Fruit fly (Drosophila melanogaster) whole organism, embryonic: Measurements from ENCODE around the gene sau.

ENCODE experiments used
- Aef1 ChIP-seq: fragments of 200-800 bp; sonication (Bioruptor generic); IDR thresholded peaks from 3 replicates; pipeline ENCODE4 v1.3.6; 2022; ENCODE audit warnings: missing biosample characterization, missing genetic modification characterization
- Antp ChIP-seq: fragments of 200-800 bp; sonication (Bioruptor generic); optimal IDR thresholded peaks from 3 replicates; lab custom pipeline; 2016; ENCODE audit warnings: missing biosample characterization, missing genetic modification characterization
- CG10267 ChIP-seq: fragments of 200-800 bp; sonication (Bioruptor generic); optimal IDR thresholded peaks from 2 replicates; lab custom pipeline; 2018; ENCODE audit warnings: missing biosample characterization, mild to moderate bottlenecking, missing genetic modification characterization, moderate library complexity
- CG10543 ChIP-seq: fragments of 200-800 bp; sonication (Bioruptor generic); optimal IDR thresholded peaks from 3 replicates; lab custom pipeline; 2017; ENCODE audit warnings: missing biosample characterization, mild to moderate bottlenecking, missing genetic modification characterization, moderate library complexity
- CG11695 ChIP-seq: fragments of 200-800 bp; sonication (Bioruptor generic); IDR thresholded peaks from 3 replicates; pipeline ENCODE4 v1.3.6; 2022; ENCODE audit warnings: missing biosample characterization, missing genetic modification characterization
- CG17359 ChIP-seq: fragments of 200-800 bp; sonication (Bioruptor generic); optimal IDR thresholded peaks from 3 replicates; lab custom pipeline; 2018; ENCODE audit warnings: missing biosample characterization, mild to moderate bottlenecking, missing genetic modification characterization, moderate library complexity
- CG17385 ChIP-seq: fragments of 200-800 bp; sonication (Bioruptor generic); optimal IDR thresholded peaks from 3 replicates; lab custom pipeline; 2018; ENCODE audit warnings: missing biosample characterization, mild to moderate bottlenecking, missing genetic modification characterization
- CG18262 ChIP-seq: fragments of 200-800 bp; optimal IDR thresholded peaks from 3 replicates; lab custom pipeline; 2019; ENCODE audit warnings: missing biosample characterization, mild to moderate bottlenecking, missing genetic modification characterization, moderate library complexity
- CG18476 ChIP-seq: fragments of 200-800 bp; sonication (Bioruptor generic); optimal IDR thresholded peaks from 2 replicates; lab custom pipeline; 2016; ENCODE audit warnings: missing biosample characterization, mild to moderate bottlenecking, missing genetic modification characterization
- CG2116 ChIP-seq: fragments of 200-800 bp; sonication (Bioruptor generic); optimal IDR thresholded peaks from 3 replicates; lab custom pipeline; 2018; ENCODE audit warnings: missing biosample characterization, mild to moderate bottlenecking, missing genetic modification characterization
- CG2712 ChIP-seq: fragments of 200-800 bp; optimal IDR thresholded peaks from 3 replicates; lab custom pipeline; 2019; ENCODE audit warnings: missing biosample characterization, mild to moderate bottlenecking, missing genetic modification characterization, moderate library complexity
- CG32532 ChIP-seq: fragments of 200-800 bp; sonication (Bioruptor generic); IDR thresholded peaks from 2 replicates; pipeline ENCODE4 v1.3.6; 2022; ENCODE audit warnings: missing biosample characterization, missing genetic modification characterization
- CG3838 ChIP-seq: fragments of 200-800 bp; sonication (Bioruptor generic); optimal IDR thresholded peaks from 3 replicates; lab custom pipeline; 2016; ENCODE audit warnings: missing biosample characterization, missing genetic modification characterization
- CG3847 ChIP-seq: fragments of 200-800 bp; sonication (Bioruptor generic); IDR thresholded peaks from 2 replicates; pipeline ENCODE4 v1.3.6; 2022; ENCODE audit warnings: missing biosample characterization, missing genetic modification characterization
- CG42726 ChIP-seq: fragments of 200-800 bp; sonication (Bioruptor generic); IDR thresholded peaks from 2 replicates; pipeline ENCODE4 v1.3.6; 2022; ENCODE audit warnings: missing biosample characterization, missing genetic modification characterization; ENCODE audit not compliant: partially characterized antibody
- CG4360 ChIP-seq: fragments of 200-800 bp; sonication (Bioruptor generic); IDR thresholded peaks from 2 replicates; pipeline ENCODE4 v1.3.6; 2022; ENCODE audit warnings: missing biosample characterization, missing genetic modification characterization
- CG4424 ChIP-seq: fragments of 200-800 bp; sonication (Bioruptor generic); optimal IDR thresholded peaks from 3 replicates; lab custom pipeline; 2016; ENCODE audit warnings: missing biosample characterization, missing genetic modification characterization
- CG4617 ChIP-seq: fragments of 200-800 bp; sonication (Bioruptor generic); optimal IDR thresholded peaks from 3 replicates; lab custom pipeline; 2016; ENCODE audit warnings: missing biosample characterization, missing genetic modification characterization, borderline replicate concordance
- CG7372 ChIP-seq: fragments of 200-800 bp; sonication (Bioruptor generic); IDR thresholded peaks from 2 replicates; pipeline ENCODE4 v1.3.6; 2022; ENCODE audit warnings: missing biosample characterization, missing genetic modification characterization
- CG9727 ChIP-seq: fragments of 200-800 bp; sonication (Bioruptor generic); optimal IDR thresholded peaks from 3 replicates; lab custom pipeline; 2017; ENCODE audit warnings: missing biosample characterization, mild to moderate bottlenecking, missing genetic modification characterization
- CG9932 ChIP-seq: fragments of 200-800 bp; sonication (Bioruptor generic); IDR thresholded peaks from 2 replicates; pipeline ENCODE4 v1.3.6; 2022; ENCODE audit warnings: missing biosample characterization, missing genetic modification characterization
- Dip2 ChIP-seq: fragments of 200-800 bp; sonication (Bioruptor generic); IDR thresholded peaks from 2 replicates; pipeline ENCODE4 v1.3.6; 2022; ENCODE audit warnings: missing biosample characterization, missing genetic modification characterization
- ERR ChIP-seq: fragments of 200-800 bp; sonication (Bioruptor generic); optimal IDR thresholded peaks from 2 replicates; lab custom pipeline; 2016; ENCODE audit warnings: missing biosample characterization, missing genetic modification characterization
- Ets97D ChIP-seq: fragments of 200-800 bp; sonication (Bioruptor generic); optimal IDR thresholded peaks from 3 replicates; lab custom pipeline; 2016; ENCODE audit warnings: missing biosample characterization, missing genetic modification characterization
- HmgZ ChIP-seq: fragments of 200-800 bp; sonication (Bioruptor generic); optimal IDR thresholded peaks from 2 replicates; lab custom pipeline; 2018; ENCODE audit warnings: missing biosample characterization, mild to moderate bottlenecking, missing genetic modification characterization
- Max ChIP-seq: fragments of 200-800 bp; sonication (Bioruptor generic); optimal IDR thresholded peaks from 2 replicates; lab custom pipeline; 2016; ENCODE audit warnings: missing biosample characterization, mild to moderate bottlenecking, missing genetic modification characterization
- Med ChIP-seq: fragments of 200-800 bp; sonication (Bioruptor generic); peaks from one replicate; lab custom pipeline; 2016; ENCODE audit warnings: missing biosample characterization, missing genetic modification characterization, mild to moderate bottlenecking, inconsistent platforms, moderate library complexity
- Nf-YA ChIP-seq: fragments of 200-800 bp; sonication (Bioruptor generic); IDR thresholded peaks from 2 replicates; pipeline ENCODE4 v1.3.6; 2022; ENCODE audit warnings: missing biosample characterization, missing genetic modification characterization
- NfI ChIP-seq: fragments of 200-800 bp; sonication (Bioruptor generic); optimal IDR thresholded peaks from 3 replicates; lab custom pipeline; 2018; ENCODE audit warnings: missing biosample characterization, mild to moderate bottlenecking, missing genetic modification characterization, moderate library complexity
- Oaz ChIP-seq: fragments of 200-800 bp; sonication (Bioruptor generic); IDR thresholded peaks from 2 replicates; pipeline ENCODE4 v1.3.6; 2022; ENCODE audit warnings: missing biosample characterization, missing genetic modification characterization
- Opbp ChIP-seq: fragments of 200-800 bp; sonication (Bioruptor generic); IDR thresholded peaks from 3 replicates; pipeline ENCODE4 v1.3.6; 2022; ENCODE audit warnings: missing biosample characterization, missing genetic modification characterization; ENCODE audit not compliant: partially characterized antibody
- Rx ChIP-seq: fragments of 200-800 bp; sonication (Bioruptor generic); IDR thresholded peaks from 2 replicates; pipeline ENCODE4 v1.3.6; 2022; ENCODE audit warnings: missing biosample characterization, missing genetic modification characterization
- Sin3A ChIP-seq: fragments of >200 bp; optimal IDR thresholded peaks from 2 replicates; lab custom pipeline; 2018
- Stat92E ChIP-seq, 3 experiments: fragments of >200 bp in 2 of 3; fragments of 200-800 bp in 1 of 3; sonication (Bioruptor generic) in 1 of 3; optimal IDR thresholded peaks; 2 replicates each; lab custom pipeline; 2017 to 2019; ENCODE audit warnings: missing biosample characterization in 3 of 3, missing genetic modification characterization in 3 of 3, mild to moderate bottlenecking in 1 of 3, moderate library complexity in 1 of 3
- YL-1 ChIP-seq: fragments of 200-800 bp; sonication (Bioruptor generic); optimal IDR thresholded peaks from 3 replicates; lab custom pipeline; 2017; ENCODE audit warnings: missing biosample characterization, mild to moderate bottlenecking, missing genetic modification characterization
- caup ChIP-seq: fragments of 200-800 bp; sonication (Bioruptor generic); optimal IDR thresholded peaks from 3 replicates; lab custom pipeline; 2017; ENCODE audit warnings: missing biosample characterization, mild to moderate bottlenecking, missing genetic modification characterization, moderate library complexity; ENCODE audit not compliant: severe bottlenecking
- da ChIP-seq: fragments of 200-800 bp; sonication (Bioruptor generic); optimal IDR thresholded peaks from 2 replicates; lab custom pipeline; 2016; ENCODE audit warnings: missing biosample characterization, missing genetic modification characterization
- fru ChIP-seq: fragments of >200 bp; optimal IDR thresholded peaks from 2 replicates; lab custom pipeline; 2017
- gt ChIP-seq: fragments of 200-800 bp; sonication (Bioruptor generic); IDR thresholded peaks from 2 replicates; pipeline ENCODE4 v1.3.6; 2022; ENCODE audit warnings: missing biosample characterization, missing genetic modification characterization
- h ChIP-seq: fragments of >200 bp; optimal IDR thresholded peaks from 2 replicates; lab custom pipeline; 2017
- inv ChIP-seq: fragments of 200-800 bp; sonication (Bioruptor generic); IDR thresholded peaks from 2 replicates; pipeline ENCODE4 v1.3.6; 2022; ENCODE audit warnings: missing biosample characterization, missing genetic modification characterization; ENCODE audit not compliant: partially characterized antibody
- kay ChIP-seq: fragments of 200-800 bp; sonication (Bioruptor generic); optimal IDR thresholded peaks from 2 replicates; lab custom pipeline; 2016; ENCODE audit warnings: missing biosample characterization, missing genetic modification characterization
- nom ChIP-seq: fragments of 200-800 bp; sonication (Bioruptor generic); optimal IDR thresholded peaks from 2 replicates; lab custom pipeline; 2017; ENCODE audit warnings: missing biosample characterization, missing genetic modification characterization, mild to moderate bottlenecking, moderate library complexity, missing genetic modification reagents
- prd ChIP-seq, 3 experiments: fragments of >200 bp in 2 of 3; fragments of 200-800 bp in 1 of 3; sonication (Bioruptor generic) in 1 of 3; optimal IDR thresholded peaks in 2 of 3; IDR thresholded peaks in 1 of 3; 2 replicates in 2 of 3; 3 replicates in 1 of 3; pipeline versions ENCODE4 v1.3.6 to Lab custom; 2017 to 2022; ENCODE audit warnings: missing biosample characterization in 1 of 3, missing genetic modification characterization in 1 of 3
- sob ChIP-seq: fragments of 200-800 bp; sonication (Bioruptor generic); IDR thresholded peaks from 2 replicates; pipeline ENCODE4 v1.3.6; 2022; ENCODE audit warnings: missing biosample characterization, missing genetic modification characterization
- sug ChIP-seq: fragments of 200-800 bp; optimal IDR thresholded peaks from 2 replicates; lab custom pipeline; 2019; ENCODE audit warnings: missing biosample characterization, mild to moderate bottlenecking, missing genetic modification characterization, moderate library complexity
- tgo ChIP-seq: fragments of 200-800 bp; sonication (Bioruptor generic); IDR thresholded peaks from 3 replicates; pipeline ENCODE4 v1.3.6; 2022; ENCODE audit warnings: missing biosample characterization, missing genetic modification characterization
- trem ChIP-seq: fragments of 200-800 bp; optimal IDR thresholded peaks from 3 replicates; lab custom pipeline; 2019; ENCODE audit warnings: missing biosample characterization, mild to moderate bottlenecking, missing genetic modification characterization, moderate library complexity
- unc-4 ChIP-seq: fragments of 200-800 bp; sonication (Bioruptor generic); IDR thresholded peaks from 2 replicates; pipeline ENCODE4 v1.3.6; 2022; ENCODE audit warnings: missing biosample characterization, missing genetic modification characterization; ENCODE audit not compliant: partially characterized antibody
- wdn ChIP-seq: fragments of 200-800 bp; sonication (Bioruptor generic); IDR thresholded peaks from 2 replicates; pipeline ENCODE4 v1.3.6; 2022; ENCODE audit warnings: missing biosample characterization, missing genetic modification characterization

Gene sau

dm6 chr2L:2217067-2217684 lies 9.0 kb upstream of the sau start, which contains the start of the genes CG15386, CG42371 and mio (continued):
- TF ChIP-seq YL-1 (peak; percentile 57), caup (peak; percentile 9), Nf-YA (GFP tag; lab: Robert Waterston, UW) (no peak), CG9727 (no peak), sug (tag; lab: Kevin White, UChicago) (peak; percentile 37), CG11695 (GFP tag; lab: Robert Waterston, UW) (0 out of 3 replicates have a peak, but pooled peaks have one; percentile 23), CG10267 (tag; lab: Kevin White, UChicago) (peak; percentile 93), ERR (no peak), CG4617 (GFP tag; lab: Kevin White, UChicago) (peak; percentile 73), CG17359 (tag; lab: Kevin White, UChicago) (no peak), tgo (GFP tag; lab: Robert Waterston, UW) (no peak), unc-4 (GFP tag; lab: Robert Waterston, UW) (peak; percentile 53), HmgZ (tag; lab: Kevin White, UChicago) (peak; percentile 51), Opbp (GFP tag; lab: Robert Waterston, UW) (peak; percentile 52; the same call in 1 of the 3 replicates), CG42726 (0 out of 2 replicates have a peak, but pooled peaks have one; percentile 40), CG17385 (GFP tag; lab: Kevin White, UChicago) (peak; percentile 99), CG18262 (tag; lab: Kevin White, UChicago) (no peak), prd (optimal IDR thresholded peaks at IDR 0.05; lab: Kevin White, UChicago) (no peak), prd (GFP tag; IDR thresholded peaks at IDR 0.05; lab: Robert Waterston, UW) (0 out of 3 replicates have a peak, but pooled peaks have one; percentile 29), trem (tag; lab: Kevin White, UChicago) (peak; percentile 8), CG4360 (GFP tag; lab: Robert Waterston, UW) (0 out of 2 replicates have a peak, but pooled peaks have one; percentile 12), Ets97D (GFP tag; lab: Kevin White, UChicago) (peak; percentile 52), CG7372 (GFP tag; lab: Robert Waterston, UW) (no peak), CG2712 (tag; lab: Kevin White, UChicago) (peak; percentile 2), CG32532 (GFP tag; lab: Robert Waterston, UW) (no peak; the same call in 1 of the 2 replicates), sob (GFP tag; lab: Robert Waterston, UW) (peak; percentile 39; the same call in 1 of the 2 replicates), inv (GFP tag; lab: Robert Waterston, UW) (no peak), h (no peak), wdn (GFP tag; lab: Robert Waterston, UW) (0 out of 2 replicates have a peak, but pooled peaks have one; percentile 19), CG2116 (GFP tag; lab: Kevin White, UChicago) (peak; percentile 47), da (no peak), gt (GFP tag; lab: Robert Waterston, UW) (no peak), nom (GFP tag; lab: Kevin White, UChicago) (peak; percentile 56), Med (peak; percentile 85), CG9932 (peak; percentile 48), CG3838 (GFP tag; lab: Kevin White, UChicago) (no peak), CG4424 (no peak), Rx (GFP tag; lab: Robert Waterston, UW) (no peak), Antp (GFP tag; lab: Kevin White, UChicago) (peak; percentile 35), fru (lab: Kevin White, UChicago) (no peak), kay (GFP tag; lab: Kevin White, UChicago) (no peak), Stat92E (GFP tag; optimal IDR thresholded peaks at IDR 0.05; lab: Kevin White, UChicago) (no peak), Max (GFP tag; lab: Kevin White, UChicago) (peak; percentile 63), Dip2 (GFP tag; lab: Robert Waterston, UW) (no peak), CG3847 (GFP tag; lab: Robert Waterston, UW) (peak; percentile 35; the same call in 1 of the 2 replicates), Oaz (no peak), Sin3A (lab: Kevin White, UChicago) (peak; percentile 34), Aef1 (GFP tag; lab: Robert Waterston, UW) (no peak), CG10543 (no peak), NfI (GFP tag; lab: Kevin White, UChicago) (peak; percentile 14), CG18476 (no peak)
